Worm (Caenorhabditis elegans) whole organism, young adult: ENCODE measurements around the gene K10B4.1.

ENCODE experiments used
- B0336.3 ChIP-seq: fragments of 200-800 bp; sonication (Bioruptor generic); IDR thresholded peaks from 2 replicates; pipeline ENCODE4 v1.3.6; 2022; ENCODE audit warnings: missing genetic modification characterization, missing compliant biosample characterization
- F22D6.2 ChIP-seq: sonication (generic microtip); optimal IDR thresholded peaks from 2 replicates; lab custom pipeline; 2016; ENCODE audit warnings: mild to moderate bottlenecking, missing genetic modification characterization, missing compliant biosample characterization
- F57A8.1 ChIP-seq: fragments of 200-800 bp; sonication (Bioruptor generic); optimal IDR thresholded peaks from 2 replicates; lab custom pipeline; 2018; ENCODE audit warnings: mild to moderate bottlenecking, missing genetic modification characterization, moderate library complexity, missing compliant biosample characterization
- F57C9.4 ChIP-seq: sonication (generic microtip); optimal IDR thresholded peaks from 2 replicates; lab custom pipeline; 2017; ENCODE audit warnings: mild to moderate bottlenecking, missing genetic modification characterization, missing compliant biosample characterization
- Y53G8AR.9 ChIP-seq: fragments of 200-800 bp; sonication (Bioruptor generic); conservative IDR thresholded peaks from 2 replicates; pipeline ENCODE4 v1.3.6; 2022; ENCODE audit warnings: missing genetic modification reagents, missing genetic modification characterization, missing compliant biosample characterization
- Y95B8A.8 ChIP-seq: fragments of 200-800 bp; sonication (Bioruptor generic); IDR thresholded peaks from 2 replicates; pipeline ENCODE4 v1.3.6; 2022; ENCODE audit warnings: missing genetic modification reagents, missing genetic modification characterization, missing compliant biosample characterization
- aptf-3 ChIP-seq: fragments of 200-800 bp; sonication (Bioruptor generic); IDR thresholded peaks from 2 replicates; pipeline ENCODE4 v1.3.6; 2022; ENCODE audit warnings: missing genetic modification characterization, missing compliant biosample characterization
- attf-5 ChIP-seq: fragments of 200-800 bp; sonication (Bioruptor generic); optimal IDR thresholded peaks from 2 replicates; lab custom pipeline; 2018; ENCODE audit warnings: mild to moderate bottlenecking, missing genetic modification characterization, missing compliant biosample characterization
- bed-2 ChIP-seq: fragments of 200-800 bp; sonication (Bioruptor generic); IDR thresholded peaks from 2 replicates; pipeline ENCODE4 v1.3.6; 2022; ENCODE audit warnings: missing genetic modification reagents, missing genetic modification characterization, missing compliant biosample characterization
- cebp-1 ChIP-seq, 2 experiments: fragments of 200-800 bp in 1 of 2; sonication (Bioruptor generic) in 1 of 2; sonication (generic microtip) in 1 of 2; IDR thresholded peaks in 1 of 2; optimal IDR thresholded peaks in 1 of 2; 2 replicates each; pipeline versions ENCODE4 v1.3.6 to Lab custom; 2017 to 2022; ENCODE audit warnings: missing compliant biosample characterization in 2 of 2, missing genetic modification characterization in 2 of 2, mild to moderate bottlenecking in 1 of 2, missing genetic modification reagents in 1 of 2, moderate library complexity in 1 of 2
- cebp-2 ChIP-seq: fragments of 200-800 bp; sonication (Bioruptor generic); IDR thresholded peaks from 2 replicates; pipeline ENCODE4 v1.3.6; 2022; ENCODE audit warnings: missing genetic modification characterization, missing compliant biosample characterization
- ceh-27 ChIP-seq: fragments of 200-800 bp; sonication (Bioruptor generic); optimal IDR thresholded peaks from 2 replicates; lab custom pipeline; 2018; ENCODE audit warnings: mild to moderate bottlenecking, missing genetic modification characterization, moderate library complexity, missing compliant biosample characterization
- ceh-40 ChIP-seq: fragments of 200-800 bp; sonication (Bioruptor generic); IDR thresholded peaks from 2 replicates; pipeline ENCODE4 v1.3.6; 2022; ENCODE audit warnings: missing genetic modification characterization, missing compliant biosample characterization
- ceh-91 ChIP-seq: fragments of 200-800 bp; sonication (Bioruptor generic); IDR thresholded peaks from 2 replicates; pipeline ENCODE4 v1.3.6; 2022; ENCODE audit warnings: missing genetic modification reagents, missing genetic modification characterization, missing compliant biosample characterization
- die-1 ChIP-seq: sonication (generic microtip); optimal IDR thresholded peaks from 2 replicates; lab custom pipeline; 2016; ENCODE audit warnings: missing genotype, mild to moderate bottlenecking, missing genetic modification characterization, missing compliant biosample characterization
- fkh-3 ChIP-seq: sonication (generic microtip); optimal IDR thresholded peaks from 2 replicates; lab custom pipeline; 2016; ENCODE audit warnings: mild to moderate bottlenecking, missing genetic modification characterization, missing compliant biosample characterization
- hmg-1.2 ChIP-seq: fragments of 200-800 bp; sonication (Bioruptor generic); IDR thresholded peaks from 2 replicates; pipeline ENCODE4 v1.3.6; 2022; ENCODE audit warnings: missing genetic modification reagents, missing genetic modification characterization, missing compliant biosample characterization
- lag-1 ChIP-seq: fragments of 200-800 bp; sonication (Bioruptor generic); IDR thresholded peaks from 2 replicates; pipeline ENCODE4 v1.3.6; 2022; ENCODE audit warnings: missing genetic modification reagents, missing genetic modification characterization, missing compliant biosample characterization
- let-526 ChIP-seq: fragments of 200-800 bp; sonication (Bioruptor generic); IDR thresholded peaks from 2 replicates; pipeline ENCODE4 v1.3.6; 2022; ENCODE audit warnings: missing genetic modification reagents, missing genetic modification characterization, missing compliant biosample characterization
- lin-40 ChIP-seq: sonication (generic microtip); optimal IDR thresholded peaks from 2 replicates; lab custom pipeline; 2016; ENCODE audit warnings: missing genetic modification characterization, mild to moderate bottlenecking, missing compliant biosample characterization, missing genotype, missing genetic modification reagents
- madf-10 ChIP-seq: sonication (generic microtip); optimal IDR thresholded peaks from 2 replicates; lab custom pipeline; 2016; ENCODE audit warnings: mild to moderate bottlenecking, missing genetic modification characterization, missing compliant biosample characterization
- mxl-1 ChIP-seq: sonication (generic microtip); optimal IDR thresholded peaks from 2 replicates; lab custom pipeline; 2016; ENCODE audit warnings: missing genetic modification characterization, missing compliant biosample characterization
- nhr-120 ChIP-seq: fragments of 200-800 bp; sonication (Bioruptor generic); IDR thresholded peaks from 2 replicates; pipeline ENCODE4 v1.3.6; 2022; ENCODE audit warnings: missing genetic modification characterization, missing compliant biosample characterization
- nhr-80 ChIP-seq: sonication (generic microtip); optimal IDR thresholded peaks from 2 replicates; lab custom pipeline; 2016; ENCODE audit warnings: missing genetic modification characterization, missing compliant biosample characterization
- pbrm-1 ChIP-seq: fragments of 200-800 bp; sonication (Bioruptor generic); IDR thresholded peaks from 2 replicates; pipeline ENCODE4 v1.3.6; 2022; ENCODE audit warnings: missing genetic modification reagents, missing genetic modification characterization, missing compliant biosample characterization
- rec-8 ChIP-seq, 2 experiments: sonication (generic microtip); optimal IDR thresholded peaks; 2 replicates each; lab custom pipeline; 2016; ENCODE audit warnings: mild to moderate bottlenecking in 2 of 2, missing genetic modification characterization in 2 of 2, missing genetic modification reagents in 2 of 2, missing genotype in 2 of 2, missing biosample characterization in 1 of 2, missing compliant biosample characterization in 1 of 2, moderate library complexity in 1 of 2
- rpc-1 ChIP-seq, 2 experiments: fragments of 150-350 bp in 1 of 2; sonication (generic microtip) in 1 of 2; optimal IDR thresholded peaks; 2 replicates each; lab custom pipeline; 2014 to 2018; ENCODE audit warnings: missing biosample characterization in 1 of 2, missing genetic modification characterization in 1 of 2, missing genetic modification reagents in 1 of 2, missing genotype in 1 of 2
- sdz-38 ChIP-seq: sonication (generic microtip); optimal IDR thresholded peaks from 2 replicates; lab custom pipeline; 2016; ENCODE audit warnings: missing genotype, missing genetic modification characterization, missing compliant biosample characterization
- tbx-9 ChIP-seq: sonication (generic microtip); optimal IDR thresholded peaks from 2 replicates; lab custom pipeline; 2016; ENCODE audit warnings: borderline replicate concordance, missing genetic modification characterization, inconsistent platforms, missing compliant biosample characterization
- zim-3 ChIP-seq: sonication (generic microtip); optimal IDR thresholded peaks from 2 replicates; lab custom pipeline; 2017; ENCODE audit warnings: mild to moderate bottlenecking, missing genetic modification characterization, moderate library complexity, missing compliant biosample characterization
- ztf-26 ChIP-seq: sonication (generic microtip); optimal IDR thresholded peaks from 2 replicates; lab custom pipeline; 2017; ENCODE audit warnings: missing genetic modification characterization, missing compliant biosample characterization
- ztf-6 ChIP-seq: fragments of 200-800 bp; sonication (Bioruptor generic); IDR thresholded peaks from 2 replicates; pipeline ENCODE4 v1.3.6; 2022; ENCODE audit warnings: missing genetic modification reagents, missing genetic modification characterization, missing compliant biosample characterization

K10B4.1 gene

ce11 chrII:158004-158731 is 22.9 kb downstream of the K10B4.1 start:
- TF ChIP-seq nhr-80 (tag; lab: Kevin White, UChicago): peak; percentile 51
- TF ChIP-seq bed-2 (GFP tag; lab: Robert Waterston, UW): no peak

DNA sequence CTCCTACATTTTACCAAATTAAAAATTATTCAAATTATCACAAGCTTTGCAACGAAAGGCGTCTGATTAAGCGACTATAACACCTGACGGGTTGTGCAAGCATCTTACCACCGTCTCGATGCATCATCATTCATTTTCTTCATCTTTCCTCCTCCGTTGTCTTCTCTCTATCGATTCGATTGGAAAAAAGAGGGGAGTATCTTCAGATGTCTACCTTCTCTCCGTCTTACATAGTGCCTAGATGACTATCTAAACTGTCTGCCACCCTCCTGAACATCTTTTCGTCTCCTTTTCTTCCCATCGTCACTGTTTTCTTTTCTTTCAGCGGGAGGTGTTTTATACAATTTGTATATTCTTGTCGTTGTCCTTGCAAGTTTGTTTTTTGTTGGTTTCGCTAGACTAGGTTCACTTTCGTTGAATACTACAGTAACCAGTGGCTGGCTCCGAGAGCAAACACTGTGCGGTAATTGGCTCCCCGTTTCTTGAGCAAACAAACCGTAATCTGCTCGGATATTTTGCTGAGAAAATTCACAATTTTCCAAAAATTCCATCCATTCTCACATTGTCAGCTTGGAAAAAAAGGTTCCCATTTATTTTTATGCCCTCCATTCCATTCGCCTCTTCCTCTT is 24.1 kb downstream of the K10B4.1 start:
- TF ChIP-seq lin-40 (tag; lab: Kevin White, UChicago) (peak; percentile 6), ceh-27 (peak; percentile 13), hmg-1.2 (peak; percentile 61; the same call in 1 of the 2 replicates), zim-3 (no peak), attf-5 (GFP tag; lab: Kevin White, UChicago) (peak; percentile 37), nhr-80 (tag; lab: Kevin White, UChicago) (peak; percentile 44), F22D6.2 (tag; lab: Kevin White, UChicago) (no peak), cebp-1 (GFP tag; IDR thresholded peaks at IDR 0.05; lab: Robert Waterston, UW) (no peak), cebp-1 (tag; optimal IDR thresholded peaks at IDR 0.05; lab: Kevin White, UChicago) (peak; percentile 16)

ce11 chrII:160561-161123 is 25.4 kb downstream of the K10B4.1 start:
- TF ChIP-seq die-1: no peak
- TF ChIP-seq fkh-3: no peak
- TF ChIP-seq B0336.3: no peak
- no peak for TF ChIP-seq ztf-26 (tag; lab: Kevin White, UChicago)
- TF ChIP-seq ztf-6 (GFP tag; lab: Robert Waterston, UW): no peak
- TF ChIP-seq, all 124 proteins: peak for 0

DNA sequence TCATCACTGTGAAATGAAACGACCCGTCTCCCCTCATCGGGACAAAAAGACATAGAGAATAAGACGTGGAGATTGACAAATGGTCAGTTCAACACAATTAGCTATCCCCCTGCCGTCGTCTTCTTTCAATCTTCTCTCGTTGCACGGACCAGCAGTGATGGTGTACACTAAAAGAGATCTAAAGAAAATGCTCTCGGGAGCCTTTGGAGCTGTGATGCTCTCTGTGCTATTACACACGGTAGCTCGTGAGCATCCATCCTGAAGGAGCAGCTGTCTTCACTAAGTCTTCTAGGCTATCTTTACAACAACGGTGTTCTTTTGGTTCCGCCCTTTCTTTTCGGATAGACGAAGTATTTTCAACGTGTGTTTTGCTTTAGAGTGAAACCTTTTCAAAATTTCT is 26.0 kb downstream of the K10B4.1 start:
- TF ChIP-seq madf-10 (tag; lab: Kevin White, UChicago) (no peak), rec-8 (tag; optimal IDR thresholded peaks at IDR 0.05; lab: Kevin White, UChicago) (no peak), sdz-38 (tag; lab: Kevin White, UChicago) (no peak), aptf-3 (no peak), mxl-1 (tag; lab: Kevin White, UChicago) (no peak), ceh-91 (no peak), cebp-2 (GFP tag; lab: Robert Waterston, UW) (no peak), F57C9.4 (tag; lab: Kevin White, UChicago) (no peak), F57A8.1 (GFP tag; lab: Kevin White, UChicago) (no peak), pbrm-1 (GFP tag; lab: Robert Waterston, UW) (no peak), nhr-120 (GFP tag; lab: Robert Waterston, UW) (no peak), lag-1 (GFP tag; lab: Robert Waterston, UW) (no peak), Y95B8A.8 (no peak), Y53G8AR.9 (GFP tag; lab: Robert Waterston, UW) (no peak), tbx-9 (tag; lab: Kevin White, UChicago) (no peak), let-526 (no peak), ceh-40 (GFP tag; lab: Robert Waterston, UW) (no peak), rpc-1 (optimal IDR thresholded peaks at IDR 0.05; lab: Kevin White, UChicago) (no peak), rpc-1 (tag; optimal IDR thresholded peaks at IDR 0.05; lab: Kevin White, UChicago) (no peak)
